Worm (Caenorhabditis elegans) whole organism, L3 larva: ENCODE results near the gene Y57E12B.4.

Experiments
- R02D3.7 ChIP-seq: fragments of 150-350 bp; optimal IDR thresholded peaks from 2 replicates; lab custom pipeline; 2014; ENCODE audit warnings: missing biosample characterization, missing genetic modification characterization
- ZK546.5 ChIP-seq: sonication (generic microtip); optimal IDR thresholded peaks from 2 replicates; lab custom pipeline; 2017; ENCODE audit warnings: missing biosample characterization, missing genetic modification characterization
- aly-2 ChIP-seq: fragments of 150-350 bp; optimal IDR thresholded peaks from 2 replicates; lab custom pipeline; 2014; ENCODE audit warnings: missing biosample characterization, missing genetic modification characterization
- ceh-28 ChIP-seq: fragments of 150-350 bp; optimal IDR thresholded peaks from 2 replicates; lab custom pipeline; 2014; ENCODE audit warnings: missing biosample characterization, missing genetic modification reagents, missing genetic modification characterization
- daf-12 ChIP-seq: fragments of 150-350 bp; optimal IDR thresholded peaks from 2 replicates; lab custom pipeline; 2014; ENCODE audit warnings: missing biosample characterization, missing genetic modification reagents, missing genetic modification characterization
- egl-27 ChIP-seq: sonication (generic microtip); optimal IDR thresholded peaks from 4 replicates; lab custom pipeline; 2017; ENCODE audit warnings: missing biosample characterization, missing genetic modification reagents, missing genetic modification characterization
- egl-5 ChIP-seq: fragments of 150-350 bp; optimal IDR thresholded peaks from 2 replicates; lab custom pipeline; 2017; ENCODE audit warnings: missing biosample characterization, missing genetic modification reagents, missing genetic modification characterization, inconsistent platforms
- elt-1 ChIP-seq: fragments of 150-350 bp; optimal IDR thresholded peaks from 2 replicates; lab custom pipeline; 2014; ENCODE audit warnings: missing biosample characterization, missing genetic modification characterization
- elt-2 ChIP-seq: sonication (generic microtip); optimal IDR thresholded peaks from 2 replicates; lab custom pipeline; 2016; ENCODE audit warnings: missing genetic modification reagents, mild to moderate bottlenecking, missing genetic modification characterization, missing compliant biosample characterization
- elt-3 ChIP-seq, 3 experiments: fragments of 150-350 bp in 1 of 3; sonication (generic microtip) in 2 of 3; optimal IDR thresholded peaks; 2 replicates in 2 of 3; 4 replicates in 1 of 3; lab custom pipeline; 2014 to 2017; ENCODE audit warnings: missing biosample characterization in 3 of 3, missing genetic modification characterization in 3 of 3
- hmg-11 ChIP-seq: sonication (generic microtip); optimal IDR thresholded peaks from 2 replicates; lab custom pipeline; 2016; ENCODE audit warnings: missing genetic modification characterization, missing compliant biosample characterization
- jun-1 ChIP-seq: fragments of 150-350 bp; optimal IDR thresholded peaks from 2 replicates; lab custom pipeline; 2014; ENCODE audit warnings: missing biosample characterization, missing genetic modification reagents, missing genetic modification characterization
- lin-39 ChIP-seq: fragments of 150-350 bp; optimal IDR thresholded peaks from 2 replicates; lab custom pipeline; 2018; ENCODE audit warnings: missing biosample characterization, missing genetic modification reagents, missing genetic modification characterization
- lsy-12 ChIP-seq: sonication (generic microtip); optimal IDR thresholded peaks from 2 replicates; lab custom pipeline; 2016; ENCODE audit warnings: mild to moderate bottlenecking, missing genetic modification characterization, missing compliant biosample characterization
- mdl-1 ChIP-seq: fragments of 150-350 bp; optimal IDR thresholded peaks from 2 replicates; lab custom pipeline; 2014; ENCODE audit warnings: missing biosample characterization, missing genetic modification characterization
- mml-1 ChIP-seq: fragments of 150-350 bp; sonication (generic microtip); optimal IDR thresholded peaks from 3 replicates; lab custom pipeline; 2014; ENCODE audit warnings: missing biosample characterization, missing genetic modification characterization
- nfya-1 ChIP-seq: sonication (generic microtip); optimal IDR thresholded peaks from 2 replicates; lab custom pipeline; 2017; ENCODE audit warnings: missing genetic modification characterization, mild to moderate bottlenecking, missing compliant biosample characterization, antibody characterized with exemption, moderate library complexity; ENCODE audit not compliant: insufficient read depth
- nhr-11 ChIP-seq: fragments of 150-350 bp; optimal IDR thresholded peaks from 2 replicates; lab custom pipeline; 2014; ENCODE audit warnings: missing biosample characterization, missing genetic modification characterization
- nhr-25 ChIP-seq: sonication (generic microtip); optimal IDR thresholded peaks from 2 replicates; lab custom pipeline; 2017; ENCODE audit warnings: missing biosample characterization, missing genetic modification characterization
- nhr-43 ChIP-seq: sonication (generic microtip); optimal IDR thresholded peaks from 2 replicates; lab custom pipeline; 2016; ENCODE audit warnings: mild to moderate bottlenecking, missing genetic modification characterization, missing compliant biosample characterization; ENCODE audit not compliant: poor library complexity, severe bottlenecking
- nhr-67 ChIP-seq: fragments of 150-350 bp; optimal IDR thresholded peaks from 2 replicates; lab custom pipeline; 2014; ENCODE audit warnings: missing biosample characterization, missing genetic modification characterization
- nhr-76 ChIP-seq: fragments of 150-350 bp; sonication (generic microtip); optimal IDR thresholded peaks from 5 replicates; lab custom pipeline; 2014; ENCODE audit warnings: missing biosample characterization, missing genetic modification characterization
- nhr-77 ChIP-seq: fragments of 150-350 bp; optimal IDR thresholded peaks from 2 replicates; lab custom pipeline; 2014; ENCODE audit warnings: missing biosample characterization, missing genetic modification characterization
- sea-2 ChIP-seq: fragments of 150-350 bp; sonication (generic microtip); optimal IDR thresholded peaks from 4 replicates; lab custom pipeline; 2014; ENCODE audit warnings: missing biosample characterization, missing genetic modification reagents, missing genetic modification characterization
- skn-1 ChIP-seq: fragments of 150-350 bp; optimal IDR thresholded peaks from 2 replicates; lab custom pipeline; 2014; ENCODE audit warnings: missing biosample characterization, missing genetic modification characterization
- snpc-4 ChIP-seq: fragments of 150-350 bp; optimal IDR thresholded peaks from 2 replicates; lab custom pipeline; 2014; ENCODE audit warnings: missing biosample characterization, missing genetic modification characterization
- unc-62 ChIP-seq: fragments of 150-350 bp; sonication (generic microtip); optimal IDR thresholded peaks from 4 replicates; lab custom pipeline; 2014; ENCODE audit warnings: missing biosample characterization, missing genetic modification reagents, missing genetic modification characterization
- zag-1 ChIP-seq: fragments of 150-350 bp; optimal IDR thresholded peaks from 2 replicates; lab custom pipeline; 2014; ENCODE audit warnings: missing biosample characterization, missing genetic modification characterization
- ztf-11 ChIP-seq: fragments of 150-350 bp; optimal IDR thresholded peaks from 2 replicates; lab custom pipeline; 2014; ENCODE audit warnings: missing biosample characterization, missing genetic modification characterization

The Y57E12B.4 gene

DNA sequence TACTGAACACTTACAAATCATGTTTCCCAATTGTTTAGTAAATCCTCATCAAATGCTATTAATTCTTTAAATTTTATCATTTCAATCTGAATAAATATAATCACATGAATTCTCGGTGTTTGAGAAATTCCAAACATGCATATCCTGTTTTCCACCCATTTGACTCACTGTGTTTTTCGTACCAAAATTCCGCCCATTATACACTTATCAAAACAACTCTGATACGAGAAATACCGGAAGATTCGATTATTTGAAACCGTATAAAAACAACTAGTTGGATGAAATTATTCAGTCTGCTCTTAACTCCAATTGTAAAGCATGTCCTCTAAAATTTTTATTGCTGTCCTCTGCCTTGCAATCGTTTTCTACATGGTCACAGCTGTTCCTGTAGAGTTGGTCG lies 883 bp upstream of the Y57E12B.4 start, which contains the start of gene Y57E12B.1:
Gene Y57E12B.1 (plus strand): TSS at position 301 of the 400 bp plus-strand sequence.
- TF ChIP-seq egl-27 (tag; lab: Kevin White, UChicago) (no peak), nhr-77 (tag; lab: Kevin White, UChicago) (no peak), ceh-28 (tag; lab: Kevin White, UChicago) (no peak)

DNA sequence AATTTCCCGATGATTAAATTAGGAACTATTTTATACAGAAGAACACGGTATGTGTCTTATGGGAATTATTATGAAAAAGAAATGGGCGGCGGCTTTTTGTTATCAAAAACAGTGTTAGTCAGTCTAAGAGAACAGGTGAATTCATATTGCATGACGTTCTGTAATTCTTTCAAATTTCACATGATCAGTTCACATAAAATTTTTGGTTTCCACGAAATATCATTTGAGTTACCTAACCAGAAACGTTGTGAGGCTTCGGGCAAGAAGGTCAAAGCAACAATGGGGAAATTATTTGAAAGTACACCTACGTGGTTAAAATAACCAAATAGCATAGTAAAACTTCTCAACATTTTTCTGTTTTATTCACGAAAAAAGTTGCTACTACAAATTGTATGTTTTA lies 11.5 kb downstream of the Y57E12B.4 start, which contains the start of gene Y57E12B.10:
Gene Y57E12B.10 (minus strand): TSS at position 101 of the 400 bp plus-strand sequence.
- TF ChIP-seq nhr-76 (tag; lab: Kevin White, UChicago) (no peak), elt-2 (no peak), jun-1 (no peak), sea-2 (no peak), snpc-4 (tag; lab: Kevin White, UChicago) (no peak), nhr-67 (tag; lab: Kevin White, UChicago) (no peak)

DNA sequence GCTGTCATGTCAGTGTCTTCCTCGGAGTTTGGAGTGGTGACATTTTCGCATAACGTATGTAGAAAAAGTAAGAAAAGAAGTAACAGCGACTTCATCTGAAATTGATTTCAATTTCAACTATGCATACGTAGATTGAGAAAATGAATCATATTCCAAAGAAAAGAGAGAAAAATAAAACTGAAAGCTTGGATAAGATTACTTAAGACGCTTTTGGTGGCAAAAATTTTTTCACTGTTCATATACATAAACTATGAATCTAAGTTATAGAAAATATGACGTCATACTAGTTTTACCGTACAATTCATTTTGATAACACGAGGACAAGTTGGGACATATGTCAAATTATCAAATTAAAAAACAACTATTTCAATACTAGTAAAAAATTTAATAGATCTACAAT lies 13.1 kb downstream of the Y57E12B.4 start, which contains the start of gene lipl-6:
Gene lipl-6 (minus strand): TSS at position 101 of the 400 bp plus-strand sequence.
- TF ChIP-seq zag-1 (no peak), elt-2 (no peak), nhr-76 (tag; lab: Kevin White, UChicago) (no peak), aly-2 (tag; lab: Kevin White, UChicago) (no peak), elt-1 (tag; lab: Kevin White, UChicago) (no peak), nhr-11 (tag; lab: Kevin White, UChicago) (no peak), lin-39 (tag; lab: Kevin White, UChicago) (no peak), ZK546.5 (no peak), nhr-77 (tag; lab: Kevin White, UChicago) (no peak), mdl-1 (tag; lab: Kevin White, UChicago) (no peak)

DNA sequence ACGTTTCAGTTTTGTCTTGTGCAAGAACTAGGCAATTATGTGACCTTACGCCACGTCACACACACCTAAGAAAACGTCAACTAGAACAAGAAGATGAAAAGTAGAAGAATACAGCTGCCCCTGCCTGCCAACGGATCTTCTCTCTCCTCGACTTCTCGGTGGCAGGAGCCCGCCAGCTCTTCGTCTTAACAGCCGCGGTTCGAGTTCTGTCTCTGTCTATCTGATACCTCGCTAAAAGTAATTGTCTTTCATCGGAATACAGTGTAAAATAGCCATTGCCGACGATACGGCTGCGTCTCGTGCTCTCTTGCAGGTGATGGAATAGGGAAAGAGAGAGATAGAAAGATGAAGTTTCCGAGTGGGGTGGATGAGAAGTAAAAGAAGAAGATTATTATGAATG lies 17.1 kb downstream of the Y57E12B.4 start:
- TF ChIP-seq nfya-1 (peak; percentile 4), lin-39 (tag; lab: Kevin White, UChicago) (no peak)

DNA sequence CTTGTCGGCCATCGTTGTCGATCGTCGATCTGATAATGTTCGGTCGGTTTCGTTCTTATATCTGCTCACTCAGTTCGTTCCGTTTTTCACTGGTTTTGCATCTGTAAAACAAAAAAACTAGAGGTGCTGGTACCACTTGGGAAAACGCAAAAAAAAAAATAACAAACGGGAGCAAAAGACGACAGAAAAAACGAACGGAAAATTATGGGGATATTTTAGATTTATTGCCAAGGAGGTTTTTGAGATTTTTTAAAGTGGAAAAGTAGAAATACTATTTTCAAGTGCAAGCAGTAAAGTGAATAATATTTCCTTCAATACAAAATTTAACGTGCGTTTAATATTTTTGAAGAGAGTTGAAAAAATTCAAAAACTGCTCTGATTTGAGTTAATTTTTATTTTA lies 18.4 kb downstream of the Y57E12B.4 start, which contains the start of gene unc-68:
Gene unc-68 (minus strand): TSS at position 101 of the 400 bp plus-strand sequence.
- TF ChIP-seq lsy-12 (no peak), skn-1 (tag; lab: Kevin White, UChicago) (no peak), ceh-28 (tag; lab: Kevin White, UChicago) (no peak), unc-62 (GFP tag; lab: Kevin White, UChicago) (no peak), nhr-76 (tag; lab: Kevin White, UChicago) (no peak), nhr-43 (tag; lab: Kevin White, UChicago) (no peak), hmg-11 (tag; lab: Kevin White, UChicago) (no peak), ztf-11 (tag; lab: Kevin White, UChicago) (no peak)

DNA sequence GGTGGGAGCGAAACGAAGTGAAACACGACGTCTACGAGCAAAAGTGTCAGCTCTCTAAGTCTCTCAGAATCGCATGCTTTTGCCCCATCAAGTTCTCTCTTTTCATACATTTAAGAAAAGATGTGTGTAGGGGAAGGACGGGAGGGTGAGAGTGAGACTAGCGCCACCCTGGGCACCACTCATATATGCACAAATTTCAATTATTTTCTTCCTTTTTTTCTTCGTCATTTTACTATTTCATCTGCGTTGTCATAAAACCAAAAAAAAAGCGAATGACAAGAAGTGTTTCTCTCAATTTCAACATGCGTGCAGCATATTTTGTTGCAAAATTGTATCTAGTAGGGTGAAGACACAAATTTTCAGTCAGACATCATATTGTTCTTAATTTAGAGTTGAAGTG lies 20.7 kb downstream of the Y57E12B.4 start:
- TF ChIP-seq daf-12 (tag; lab: Kevin White, UChicago) = no peak
- TF ChIP-seq ceh-28 (tag; lab: Kevin White, UChicago) = no peak
- TF ChIP-seq elt-2 = no peak
- TF ChIP-seq elt-3 (tag; optimal IDR thresholded peaks at IDR 0.05; lab: Kevin White, UChicago) = no peak
- TF ChIP-seq egl-27 (tag; lab: Kevin White, UChicago) = no peak
- TF ChIP-seq lsy-12 = no peak
- TF ChIP-seq R02D3.7 = no peak
- TF ChIP-seq snpc-4 (tag; lab: Kevin White, UChicago) = no peak
- no peak for TF ChIP-seq nhr-76 (tag; lab: Kevin White, UChicago)
- no peak for TF ChIP-seq nfya-1
- TF ChIP-seq ztf-11 (tag; lab: Kevin White, UChicago) = no peak
- TF ChIP-seq mdl-1 (tag; lab: Kevin White, UChicago) = no peak
- TF ChIP-seq lin-39 (tag; lab: Kevin White, UChicago) = no peak
- TF ChIP-seq hmg-11 (tag; lab: Kevin White, UChicago) = no peak
- no peak for TF ChIP-seq nhr-25
- TF ChIP-seq egl-5 (tag; lab: Kevin White, UChicago) = no peak
- TF ChIP-seq skn-1 (tag; lab: Kevin White, UChicago) = no peak
- no peak for TF ChIP-seq mml-1
